Fruit fly (Drosophila melanogaster): Measurements from ENCODE around the gene pho.

- TF ChIP-seq CrebA (GFP tag; optimal IDR thresholded peaks at IDR 0.05; ENCODE audit: borderline replicate concordance) (no peak), Hr78 (GFP tag; optimal IDR thresholded peaks at IDR 0.05) (no peak), Dif (GFP tag; optimal IDR thresholded peaks at IDR 0.05; ENCODE audit: partially characterized antibody) (no peak), usp (GFP tag; optimal IDR thresholded peaks at IDR 0.05) (no peak), psq (GFP tag; optimal IDR thresholded peaks at IDR 0.05) (no peak), Dfd (GFP tag; optimal IDR thresholded peaks at IDR 0.05) (no peak), ey (GFP tag; optimal IDR thresholded peaks at IDR 0.05) (no peak), GATAd (GFP tag; optimal IDR thresholded peaks at IDR 0.05) (no peak), br (GFP tag; optimal IDR thresholded peaks at IDR 0.05) (no peak)
Measured at dm6 chr4:1127000-1127399, 54.4 kb downstream of the pho start.

Data from whole organism, wandering third instar larva.